Worm (Caenorhabditis elegans): ENCODE data around the gene cyp-44A1.
"Not testable (repeated sequence)": the region's sequence is repeated elsewhere in the genome, so short reads cannot be mapped to it uniquely, and the experiment has no call there.

The cyp-44A1 gene

ce11 chrII:5537524-5537923 lies 33.7 kb downstream of the cyp-44A1 start, which contains the start of gene C17C3.11:
Gene C17C3.11, plus strand, starts transcription at chrII:5537824.
- TF ChIP-seq lin-13 (tag; optimal IDR thresholded peaks at IDR 0.05) (no peak), ceh-43 (GFP tag; optimal IDR thresholded peaks at IDR 0.05) (no peak), mab-5 (tag; optimal IDR thresholded peaks at IDR 0.05) (no peak), unc-120 (tag; optimal IDR thresholded peaks at IDR 0.05; ENCODE audit: poor library complexity, severe bottlenecking) (no peak), snpc-4 (tag; optimal IDR thresholded peaks at IDR 0.05) (no peak), blmp-1 (tag; optimal IDR thresholded peaks at IDR 0.05) (no peak), flh-1 (GFP tag; optimal IDR thresholded peaks at IDR 0.05) (no peak), lin-32 (GFP tag; optimal IDR thresholded peaks at IDR 0.05) (no peak), ces-1 (GFP tag; optimal IDR thresholded peaks at IDR 0.05) (no peak), hlh-1 (tag; optimal IDR thresholded peaks at IDR 0.05) (no peak), elt-1 (tag; optimal IDR thresholded peaks at IDR 0.05; ENCODE audit: borderline replicate concordance, insufficient read depth) (no peak), M03D4.4 (tag; optimal IDR thresholded peaks at IDR 0.05) (no peak)

- TF ChIP-seq cnd-1 (tag; optimal IDR thresholded peaks at IDR 0.05); unc-62 (GFP tag; optimal IDR thresholded peaks at IDR 0.05); ceh-43 (GFP tag; optimal IDR thresholded peaks at IDR 0.05): not testable (repeated sequence)
Measured at ce11 chrII:5540113-5540512, 36.3 kb downstream of the cyp-44A1 start, which contains the start of gene hlh-27. Gene hlh-27, minus strand, starts transcription at chrII:5540213.

ce11 chrII:5541685-5542084 lies 37.8 kb downstream of the cyp-44A1 start, which contains the start of gene C17C3.24:
Gene C17C3.24, minus strand, starts transcription at chrII:5541785.
- TF ChIP-seq elt-3 (tag; optimal IDR thresholded peaks at IDR 0.05) (no peak), M03D4.4 (tag; optimal IDR thresholded peaks at IDR 0.05) (no peak)

ce11 chrII:5543476-5544144 lies 39.8 kb downstream of the cyp-44A1 start:
- TF ChIP-seq unc-120 (tag; optimal IDR thresholded peaks at IDR 0.05; ENCODE audit: poor library complexity, severe bottlenecking) (peak; percentile 94), flh-1 (GFP tag; optimal IDR thresholded peaks at IDR 0.05) (peak; percentile 29), nhr-76 (tag; optimal IDR thresholded peaks at IDR 0.05) (no peak), ham-2 (GFP tag; optimal IDR thresholded peaks at IDR 0.05) (peak; percentile 75), unc-39 (tag; optimal IDR thresholded peaks at IDR 0.05) (peak; percentile 55), elt-3 (tag; optimal IDR thresholded peaks at IDR 0.05) (peak; percentile 80), nhr-28 (tag; optimal IDR thresholded peaks at IDR 0.05) (peak; percentile 24), hlh-1 (tag; optimal IDR thresholded peaks at IDR 0.05) (peak; percentile 72), bed-3 (GFP tag; optimal IDR thresholded peaks at IDR 0.05) (peak; percentile 65), lin-13 (tag; optimal IDR thresholded peaks at IDR 0.05) (peak; percentile 85), mls-2 (tag; optimal IDR thresholded peaks at IDR 0.05) (peak; percentile 95), pha-4 (tag; optimal IDR thresholded peaks at IDR 0.05) (peak; percentile 92), elt-1 (tag; optimal IDR thresholded peaks at IDR 0.05; ENCODE audit: borderline replicate concordance, insufficient read depth) (no peak), ceh-83 (GFP tag; optimal IDR thresholded peaks at IDR 0.05) (peak; percentile 93), cnd-1 (tag; optimal IDR thresholded peaks at IDR 0.05) (peak; percentile 80), M03D4.4 (tag; optimal IDR thresholded peaks at IDR 0.05) (peak; percentile 86), snpc-4 (tag; optimal IDR thresholded peaks at IDR 0.05) (no peak), ztf-11 (tag; optimal IDR thresholded peaks at IDR 0.05) (peak; percentile 83), nhr-12 (tag; optimal IDR thresholded peaks at IDR 0.05) (peak; percentile 89), tbx-8 (GFP tag; optimal IDR thresholded peaks at IDR 0.05) (peak; percentile 93), lin-32 (GFP tag; optimal IDR thresholded peaks at IDR 0.05) (peak; percentile 78), blmp-1 (tag; optimal IDR thresholded peaks at IDR 0.05) (no peak), drap-1 (GFP tag; optimal IDR thresholded peaks at IDR 0.05) (peak; percentile 89), ceh-43 (GFP tag; optimal IDR thresholded peaks at IDR 0.05) (peak; percentile 86), mab-5 (tag; optimal IDR thresholded peaks at IDR 0.05) (peak; percentile 84), zip-8 (tag; optimal IDR thresholded peaks at IDR 0.05) (no peak), unc-62 (GFP tag; optimal IDR thresholded peaks at IDR 0.05) (peak; percentile 89), nhr-237 (tag; optimal IDR thresholded peaks at IDR 0.05) (peak; percentile 92), lsy-2 (tag; optimal IDR thresholded peaks at IDR 0.05) (peak; percentile 84), sem-2 (GFP tag; optimal IDR thresholded peaks at IDR 0.05) (peak; percentile 76), nhr-2 (tag; optimal IDR thresholded peaks at IDR 0.05) (peak; percentile 86), ceh-39 (tag; optimal IDR thresholded peaks at IDR 0.05) (peak; percentile 74), sptf-1 (tag; optimal IDR thresholded peaks at IDR 0.05) (peak; percentile 93), ces-1 (GFP tag; optimal IDR thresholded peaks at IDR 0.05) (peak; percentile 99), mep-1 (tag; optimal IDR thresholded peaks at IDR 0.05) (peak; percentile 96)

Data from whole organism, mixed stage, embryonic.